Worm (Caenorhabditis elegans): ENCODE data around the gene tdo-2.
A peak's percentile ranks its signal among the peaks of the same experiment; 100 is the strongest.

Gene tdo-2

DNA sequence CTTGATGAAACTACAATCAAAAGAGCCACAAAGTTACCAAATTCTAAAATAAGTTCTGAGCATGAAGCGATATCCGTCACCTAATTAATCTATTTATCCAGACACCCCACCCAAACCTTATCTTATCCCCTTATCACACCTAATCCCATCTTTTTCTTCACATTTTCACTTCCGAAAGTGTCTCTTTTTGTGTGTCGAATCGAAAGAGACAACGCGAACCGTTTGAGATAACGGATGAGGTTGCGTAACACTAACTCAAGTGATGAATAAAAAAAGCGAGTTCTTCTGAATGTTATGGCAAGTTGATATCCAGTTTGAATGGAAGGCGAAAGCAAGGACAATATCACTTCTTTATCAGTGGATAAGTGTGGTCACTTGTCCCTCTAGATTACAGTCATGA, 36.2 kb downstream of the tdo-2 start:
- TF ChIP-seq ztf-11 (tag; optimal IDR thresholded peaks at IDR 0.05) (no peak), nhr-237 (tag; optimal IDR thresholded peaks at IDR 0.05) (no peak), ceh-83 (GFP tag; optimal IDR thresholded peaks at IDR 0.05) (no peak), sem-2 (GFP tag; optimal IDR thresholded peaks at IDR 0.05) (no peak), elt-1 (tag; optimal IDR thresholded peaks at IDR 0.05; ENCODE audit: borderline replicate concordance, insufficient read depth) (no peak)

DNA sequence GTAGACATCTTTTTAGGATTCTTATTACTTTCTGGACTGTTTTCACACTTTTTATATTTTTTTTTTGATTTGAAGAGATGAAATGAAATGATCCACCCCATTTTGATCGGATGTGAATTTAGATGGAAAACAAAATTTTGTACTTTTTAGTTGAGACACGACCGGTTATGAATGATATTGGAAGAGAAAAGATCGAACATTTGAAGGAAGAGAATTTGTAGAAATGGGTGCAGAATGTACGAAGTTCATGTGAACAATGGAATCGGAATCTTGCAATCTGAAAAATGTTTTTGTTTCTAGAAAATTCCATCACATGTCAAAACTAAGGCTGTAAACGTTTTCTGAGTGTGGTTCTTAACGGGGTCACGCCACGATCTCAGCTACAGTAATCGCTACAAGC, 36.9 kb downstream of the tdo-2 start, which contains the start of gene F01F1.14:
F01F1.14 (minus strand) TSS at position 101 of the 400 bp plus-strand sequence.
- TF ChIP-seq sptf-1 (tag; optimal IDR thresholded peaks at IDR 0.05): no peak

DNA sequence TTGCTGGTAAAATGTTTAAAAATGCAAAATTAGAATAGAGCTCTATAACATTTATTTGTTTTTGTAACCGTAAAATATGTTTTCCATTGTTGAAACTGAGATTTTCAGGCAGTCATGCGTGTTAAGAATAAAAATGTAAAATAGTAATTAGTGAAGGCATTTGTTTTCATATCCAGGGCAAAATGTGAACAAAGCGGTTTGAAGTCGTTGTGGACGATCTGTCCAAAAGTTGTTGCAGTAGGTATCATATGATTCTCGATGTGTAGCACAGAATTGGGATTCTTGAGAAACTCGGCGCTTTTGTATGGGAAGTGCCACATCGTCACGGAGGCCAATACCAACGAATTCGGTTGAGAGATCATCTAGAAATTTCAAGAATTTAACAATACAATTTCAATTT, 37.5 kb downstream of the tdo-2 start:
- TF ChIP-seq M03D4.4 (tag; optimal IDR thresholded peaks at IDR 0.05): no peak
- TF ChIP-seq nhr-12 (tag; optimal IDR thresholded peaks at IDR 0.05): no peak
- TF ChIP-seq lin-13 (tag; optimal IDR thresholded peaks at IDR 0.05): no peak
- TF ChIP-seq flh-1 (GFP tag; optimal IDR thresholded peaks at IDR 0.05): no peak
- no peak for TF ChIP-seq nhr-237 (tag; optimal IDR thresholded peaks at IDR 0.05)
- no peak for TF ChIP-seq ceh-43 (GFP tag; optimal IDR thresholded peaks at IDR 0.05)
- no peak for TF ChIP-seq mab-5 (tag; optimal IDR thresholded peaks at IDR 0.05)
- no peak for TF ChIP-seq ham-2 (GFP tag; optimal IDR thresholded peaks at IDR 0.05)
- TF ChIP-seq sptf-1 (tag; optimal IDR thresholded peaks at IDR 0.05): no peak
- TF ChIP-seq unc-120 (tag; optimal IDR thresholded peaks at IDR 0.05; ENCODE audit: poor library complexity, severe bottlenecking): no peak
- TF ChIP-seq mls-2 (tag; optimal IDR thresholded peaks at IDR 0.05): no peak
- TF ChIP-seq unc-39 (tag; optimal IDR thresholded peaks at IDR 0.05): no peak
- TF ChIP-seq mep-1 (tag; optimal IDR thresholded peaks at IDR 0.05): no peak
- no peak for TF ChIP-seq nhr-2 (tag; optimal IDR thresholded peaks at IDR 0.05)
- no peak for TF ChIP-seq tbx-8 (GFP tag; optimal IDR thresholded peaks at IDR 0.05)
- no peak for TF ChIP-seq sem-2 (GFP tag; optimal IDR thresholded peaks at IDR 0.05)

DNA sequence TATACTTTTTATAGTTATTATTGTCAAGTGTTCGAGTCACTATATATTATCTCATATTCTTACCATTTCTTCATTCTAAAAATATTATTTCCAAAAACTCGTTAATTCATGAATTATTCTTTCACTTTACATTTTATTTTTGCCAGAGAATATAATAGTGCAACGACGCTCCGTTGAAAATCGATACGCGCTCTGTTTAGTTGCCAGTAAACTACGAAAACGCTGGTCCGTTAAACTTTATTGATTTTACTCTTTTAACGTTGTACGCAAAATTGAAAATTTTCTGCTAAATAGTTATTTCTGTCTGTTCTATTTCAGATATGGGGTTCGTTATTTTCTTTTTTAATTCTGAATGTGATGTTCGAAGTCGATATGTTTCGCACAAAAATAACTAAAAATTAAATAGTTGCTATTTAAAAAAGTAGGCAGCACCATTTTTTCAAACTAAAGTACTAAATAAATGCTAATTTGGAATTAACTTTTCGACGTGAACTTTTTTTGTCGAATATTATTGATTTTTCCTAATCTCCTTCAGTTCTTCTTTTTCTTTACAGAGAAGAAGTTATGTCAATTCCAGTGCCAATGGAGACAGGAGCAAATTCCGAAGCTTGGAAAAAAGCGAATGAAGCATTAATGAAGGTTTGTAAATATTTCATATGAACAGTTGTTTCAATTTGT, 40.3 kb downstream of the tdo-2 start, which contains the start of gene hpo-10:
hpo-10 (plus strand) TSS at position 199 of the 678 bp plus-strand sequence.
- no peak for TF ChIP-seq mls-2 (tag; optimal IDR thresholded peaks at IDR 0.05)
- TF ChIP-seq ham-2 (GFP tag; optimal IDR thresholded peaks at IDR 0.05): no peak
- peak; percentile 52 for TF ChIP-seq ceh-39 (tag; optimal IDR thresholded peaks at IDR 0.05)
- peak; percentile 31 for TF ChIP-seq ces-1 (GFP tag; optimal IDR thresholded peaks at IDR 0.05)
- TF ChIP-seq pha-4 (tag; optimal IDR thresholded peaks at IDR 0.05): no peak

DNA sequence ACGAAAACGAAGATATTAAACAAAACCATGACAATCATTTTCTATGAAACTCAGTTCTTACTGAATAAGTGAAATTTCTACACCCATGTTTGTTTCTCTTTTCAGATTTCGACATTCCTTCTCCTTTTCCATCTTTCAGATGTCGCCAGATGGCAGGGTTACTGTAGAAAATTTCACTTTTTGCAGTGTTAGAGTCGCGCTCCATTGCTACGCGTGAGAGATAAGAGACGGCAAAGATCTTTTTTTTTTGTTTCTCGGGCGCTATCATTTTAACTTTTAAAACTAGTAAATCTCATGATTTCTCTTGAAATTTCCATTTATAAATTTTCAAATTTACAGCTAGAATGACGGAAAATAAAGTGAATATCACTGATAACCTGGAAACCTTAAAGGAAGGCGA, 41.5 kb downstream of the tdo-2 start, which contains the start of the genes mig-21 and F01F1.2:
mig-21 (minus strand) TSS at position 166 of the 400 bp plus-strand sequence.
F01F1.2 (plus strand) TSS at position 340 of the 400 bp plus-strand sequence.
- TF ChIP-seq hlh-1 (tag; optimal IDR thresholded peaks at IDR 0.05) (no peak), ztf-11 (tag; optimal IDR thresholded peaks at IDR 0.05) (no peak), lsy-2 (tag; optimal IDR thresholded peaks at IDR 0.05) (peak; percentile 62), lin-13 (tag; optimal IDR thresholded peaks at IDR 0.05) (no peak), mls-2 (tag; optimal IDR thresholded peaks at IDR 0.05) (no peak), mab-5 (tag; optimal IDR thresholded peaks at IDR 0.05) (no peak)

DNA sequence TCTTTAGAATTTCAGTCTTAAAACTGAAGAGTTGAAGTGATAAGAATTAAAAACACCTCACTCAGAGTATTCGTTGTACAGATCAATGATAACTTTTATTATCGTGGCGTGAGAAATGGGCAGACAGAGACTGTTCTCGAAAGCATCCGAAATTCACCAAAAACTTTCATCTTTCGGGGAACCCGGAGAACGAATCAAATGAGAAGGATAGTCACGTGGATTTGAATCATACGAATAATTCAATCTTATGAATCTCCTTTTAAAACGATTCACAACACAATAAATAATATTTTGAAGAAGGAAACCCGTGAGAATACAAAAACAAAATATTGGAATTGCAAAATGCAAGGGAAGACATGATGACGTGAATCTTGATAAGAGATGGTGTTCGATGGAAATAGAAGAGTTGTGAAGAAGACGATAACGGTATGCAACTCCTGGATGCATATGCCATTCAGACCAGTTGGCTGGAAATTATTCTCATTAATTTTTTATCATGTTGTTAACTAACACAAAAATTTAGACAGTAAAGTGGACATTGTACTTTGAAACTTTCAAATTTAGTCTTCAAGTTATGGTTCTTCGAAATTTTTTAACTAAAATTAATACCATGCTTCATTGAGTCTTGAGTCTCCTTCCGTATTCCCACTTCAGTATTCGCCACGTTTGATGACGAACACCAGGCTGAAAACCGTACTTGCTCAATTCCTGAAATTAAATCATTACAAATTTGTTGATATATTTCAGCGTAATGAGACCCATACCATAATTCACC, 42.7 kb downstream of the tdo-2 start:
- TF ChIP-seq blmp-1 (tag; optimal IDR thresholded peaks at IDR 0.05) (no peak), pha-4 (tag; optimal IDR thresholded peaks at IDR 0.05) (no peak), mls-2 (tag; optimal IDR thresholded peaks at IDR 0.05) (no peak), ceh-83 (GFP tag; optimal IDR thresholded peaks at IDR 0.05) (no peak), snpc-4 (tag; optimal IDR thresholded peaks at IDR 0.05) (no peak), bed-3 (GFP tag; optimal IDR thresholded peaks at IDR 0.05) (no peak), ces-1 (GFP tag; optimal IDR thresholded peaks at IDR 0.05) (no peak), nhr-28 (tag; optimal IDR thresholded peaks at IDR 0.05) (no peak), ceh-43 (GFP tag; optimal IDR thresholded peaks at IDR 0.05) (no peak), unc-62 (GFP tag; optimal IDR thresholded peaks at IDR 0.05) (no peak), nhr-76 (tag; optimal IDR thresholded peaks at IDR 0.05) (no peak), nhr-12 (tag; optimal IDR thresholded peaks at IDR 0.05) (no peak), tbx-8 (GFP tag; optimal IDR thresholded peaks at IDR 0.05) (no peak)

All from whole organism, mixed stage, embryonic.